Fruit fly (Drosophila melanogaster): Measurements from ENCODE around the gene CG15141.

DNA sequence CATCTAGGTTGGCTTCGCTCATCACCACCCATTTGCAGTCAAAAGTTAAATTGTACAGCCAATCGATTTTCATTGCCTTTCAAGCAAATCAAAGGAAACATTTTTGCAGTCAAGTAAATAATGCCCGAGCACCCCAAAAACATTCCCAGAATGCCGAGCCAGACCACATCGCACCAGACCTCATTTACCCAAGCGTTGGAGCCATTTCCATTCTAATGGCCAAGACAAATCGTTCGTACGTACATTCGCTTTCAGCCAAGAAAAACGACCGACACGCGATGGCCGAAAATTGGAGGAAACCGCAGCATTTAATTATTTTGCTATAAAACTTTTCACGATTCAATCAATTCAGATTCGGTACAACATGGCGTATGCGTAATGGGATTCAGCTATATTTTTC lies 14.6 kb downstream of the CG15141 start:
- TF ChIP-seq ttk (optimal IDR thresholded peaks at IDR 0.05) (no peak), psq (optimal IDR thresholded peaks at IDR 0.05) (no peak), Myc (optimal IDR thresholded peaks at IDR 0.05) (no peak), h (optimal IDR thresholded peaks at IDR 0.05) (no peak), insv (optimal IDR thresholded peaks at IDR 0.05) (no peak)

All from Kc167 (cell line).